Fruit fly (Drosophila melanogaster) whole organism, prepupa: ENCODE results near the gene Parg.

Experiments used
- Blimp-1 ChIP-seq: fragments of 200-800 bp; sonication (Bioruptor generic); optimal IDR thresholded peaks from 3 replicates; lab custom pipeline; 2017; ENCODE audit warnings: missing biosample characterization, missing genetic modification characterization, mild to moderate bottlenecking, moderate library complexity, missing genetic modification reagents
- CG10631 ChIP-seq: fragments of 200-800 bp; sonication (Bioruptor generic); optimal IDR thresholded peaks from 2 replicates; lab custom pipeline; 2016; ENCODE audit warnings: missing biosample characterization, missing genetic modification characterization
- CG11294 ChIP-seq: fragments of 200-800 bp; sonication (Bioruptor generic); IDR thresholded peaks from 2 replicates; pipeline ENCODE4 v1.3.6; 2022; ENCODE audit warnings: missing biosample characterization, missing genetic modification characterization
- CG11762 ChIP-seq: fragments of 200-800 bp; sonication (Bioruptor generic); optimal IDR thresholded peaks from 3 replicates; lab custom pipeline; 2016; ENCODE audit warnings: missing biosample characterization, missing genetic modification characterization; ENCODE audit not compliant: insufficient read depth
- CG15336 ChIP-seq: fragments of 200-800 bp; sonication (Bioruptor generic); IDR thresholded peaks from 2 replicates; pipeline ENCODE4 v1.3.6; 2022; ENCODE audit warnings: missing biosample characterization, missing genetic modification characterization
- CG1621 ChIP-seq: fragments of 200-800 bp; sonication (Bioruptor generic); optimal IDR thresholded peaks from 3 replicates; lab custom pipeline; 2018; ENCODE audit warnings: missing biosample characterization, mild to moderate bottlenecking, missing genetic modification characterization
- CG16779 ChIP-seq: fragments of 200-800 bp; sonication (Bioruptor generic); optimal IDR thresholded peaks from 3 replicates; lab custom pipeline; 2017; ENCODE audit warnings: missing biosample characterization, mild to moderate bottlenecking, missing genetic modification characterization
- CG3032 ChIP-seq: fragments of 200-800 bp; optimal IDR thresholded peaks from 2 replicates; lab custom pipeline; 2019; ENCODE audit warnings: missing biosample characterization, mild to moderate bottlenecking, missing genetic modification characterization, moderate library complexity
- CG31627 ChIP-seq: fragments of 200-800 bp; sonication (Bioruptor generic); optimal IDR thresholded peaks from 3 replicates; lab custom pipeline; 2016; ENCODE audit warnings: missing biosample characterization, missing genetic modification characterization
- CG32006 ChIP-seq: fragments of 200-800 bp; sonication (Bioruptor generic); optimal IDR thresholded peaks from 3 replicates; lab custom pipeline; 2017; ENCODE audit warnings: missing biosample characterization, mild to moderate bottlenecking, missing genetic modification characterization
- CG3919 ChIP-seq: fragments of 200-800 bp; sonication (Bioruptor generic); optimal IDR thresholded peaks from 3 replicates; lab custom pipeline; 2016; ENCODE audit warnings: missing biosample characterization, missing genetic modification characterization
- CG4318 ChIP-seq: fragments of 200-800 bp; sonication (Bioruptor generic); optimal IDR thresholded peaks from 3 replicates; lab custom pipeline; 2017; ENCODE audit warnings: missing biosample characterization, mild to moderate bottlenecking, missing genetic modification characterization
- CG6163 ChIP-seq: fragments of 200-800 bp; sonication (Bioruptor generic); IDR thresholded peaks from 3 replicates; pipeline ENCODE4 v1.3.6; 2022; ENCODE audit warnings: missing biosample characterization, missing genetic modification characterization
- CG6276 ChIP-seq: fragments of 200-800 bp; sonication (Bioruptor generic); optimal IDR thresholded peaks from 2 replicates; lab custom pipeline; 2017; ENCODE audit warnings: missing biosample characterization, mild to moderate bottlenecking, missing genetic modification characterization
- CG6808 ChIP-seq: fragments of 200-800 bp; sonication (Bioruptor generic); optimal IDR thresholded peaks from 3 replicates; lab custom pipeline; 2017; ENCODE audit warnings: missing biosample characterization, missing genetic modification characterization, mild to moderate bottlenecking, moderate library complexity, missing genetic modification reagents
- CG7368 ChIP-seq: fragments of 200-800 bp; sonication (Bioruptor generic); optimal IDR thresholded peaks from 3 replicates; lab custom pipeline; 2016; ENCODE audit warnings: missing biosample characterization, missing genetic modification characterization
- CG8119 ChIP-seq: fragments of 200-800 bp; sonication (Bioruptor generic); IDR thresholded peaks from 3 replicates; pipeline ENCODE4 v1.3.6; 2022; ENCODE audit warnings: missing biosample characterization, missing genetic modification characterization
- CG8632 ChIP-seq: fragments of 200-800 bp; sonication (Bioruptor generic); optimal IDR thresholded peaks from 3 replicates; lab custom pipeline; 2016; ENCODE audit warnings: missing biosample characterization, missing genetic modification characterization
- CG9139 ChIP-seq: fragments of 200-800 bp; sonication (Bioruptor generic); optimal IDR thresholded peaks from 3 replicates; lab custom pipeline; 2017; ENCODE audit warnings: missing biosample characterization, mild to moderate bottlenecking, missing genetic modification characterization
- Eip75B ChIP-seq: fragments of 200-800 bp; sonication (Bioruptor generic); optimal IDR thresholded peaks from 3 replicates; lab custom pipeline; 2016; ENCODE audit warnings: missing biosample characterization, missing genetic modification characterization
- Eip78C ChIP-seq: fragments of 200-800 bp; sonication (Bioruptor generic); peaks from one replicate; lab custom pipeline; 2016; ENCODE audit warnings: missing biosample characterization, missing genetic modification characterization
- Ets21C ChIP-seq: fragments of 200-800 bp; sonication (Bioruptor generic); optimal IDR thresholded peaks from 3 replicates; lab custom pipeline; 2016; ENCODE audit warnings: missing biosample characterization, missing genetic modification characterization
- Gug ChIP-seq: fragments of 200-800 bp; sonication (Bioruptor generic); IDR thresholded peaks from 2 replicates; pipeline ENCODE4 v1.3.6; 2022; ENCODE audit warnings: missing biosample characterization, missing genetic modification characterization
- Hr39 ChIP-seq: fragments of 200-800 bp; sonication (Bioruptor generic); optimal IDR thresholded peaks from 2 replicates; lab custom pipeline; 2016; ENCODE audit warnings: missing biosample characterization, missing genetic modification characterization
- Hr4 ChIP-seq: fragments of 200-800 bp; sonication (Bioruptor generic); optimal IDR thresholded peaks from 3 replicates; lab custom pipeline; 2016; ENCODE audit warnings: missing biosample characterization, missing genetic modification characterization
- Lpt ChIP-seq: fragments of 200-800 bp; sonication (Bioruptor generic); optimal IDR thresholded peaks from 3 replicates; lab custom pipeline; 2016; ENCODE audit warnings: missing biosample characterization, missing genetic modification characterization
- Met ChIP-seq: fragments of 200-800 bp; sonication (Bioruptor generic); optimal IDR thresholded peaks from 3 replicates; lab custom pipeline; 2016; ENCODE audit warnings: missing biosample characterization, missing genetic modification characterization
- Sox102F ChIP-seq: fragments of 200-800 bp; sonication (Bioruptor generic); optimal IDR thresholded peaks from 2 replicates; lab custom pipeline; 2016; ENCODE audit warnings: missing biosample characterization, mild to moderate bottlenecking, missing genetic modification characterization
- Sox14 ChIP-seq: fragments of 200-800 bp; sonication (Bioruptor generic); optimal IDR thresholded peaks from 3 replicates; lab custom pipeline; 2016; ENCODE audit warnings: missing biosample characterization, missing genetic modification characterization
- Sox15 ChIP-seq: fragments of 200-800 bp; sonication (Bioruptor generic); optimal IDR thresholded peaks from 3 replicates; lab custom pipeline; 2016; ENCODE audit warnings: missing biosample characterization, missing genetic modification characterization
- achi ChIP-seq: fragments of 200-800 bp; sonication (Bioruptor generic); optimal IDR thresholded peaks from 3 replicates; lab custom pipeline; 2016; ENCODE audit warnings: missing biosample characterization, missing genetic modification characterization
- cyc ChIP-seq: fragments of 200-800 bp; sonication (Bioruptor generic); optimal IDR thresholded peaks from 3 replicates; lab custom pipeline; 2016; ENCODE audit warnings: missing biosample characterization, missing genetic modification characterization
- dac ChIP-seq: fragments of 200-800 bp; sonication (Bioruptor generic); optimal IDR thresholded peaks from 2 replicates; lab custom pipeline; 2017; ENCODE audit warnings: missing biosample characterization, mild to moderate bottlenecking, missing genetic modification characterization
- dsx ChIP-seq: fragments of 200-800 bp; optimal IDR thresholded peaks from 3 replicates; lab custom pipeline; 2019; ENCODE audit warnings: missing biosample characterization, mild to moderate bottlenecking, missing genetic modification characterization, moderate library complexity; ENCODE audit not compliant: poor library complexity, severe bottlenecking
- eg ChIP-seq: fragments of 200-800 bp; sonication (Bioruptor generic); IDR thresholded peaks from 3 replicates; pipeline ENCODE4 v1.3.6; 2022; ENCODE audit warnings: missing biosample characterization, missing genetic modification characterization
- esn ChIP-seq: fragments of 200-800 bp; sonication (Bioruptor generic); optimal IDR thresholded peaks from 2 replicates; lab custom pipeline; 2016; ENCODE audit warnings: missing biosample characterization, mild to moderate bottlenecking, missing genetic modification characterization, moderate library complexity
- fd85E ChIP-seq: fragments of 200-800 bp; sonication (Bioruptor generic); optimal IDR thresholded peaks from 3 replicates; lab custom pipeline; 2016; ENCODE audit warnings: missing biosample characterization, missing genetic modification characterization
- net ChIP-seq: fragments of 200-800 bp; sonication (Bioruptor generic); optimal IDR thresholded peaks from 3 replicates; lab custom pipeline; 2016; ENCODE audit warnings: missing biosample characterization, missing genetic modification characterization
- pdm3 ChIP-seq: fragments of 200-800 bp; sonication (Bioruptor generic); optimal IDR thresholded peaks from 3 replicates; lab custom pipeline; 2016; ENCODE audit warnings: missing biosample characterization, missing genetic modification characterization
- salr ChIP-seq, 2 experiments: fragments of 200-800 bp; sonication (Bioruptor generic); optimal IDR thresholded peaks; 3 replicates each; lab custom pipeline; 2016 to 2018; ENCODE audit warnings: missing biosample characterization in 2 of 2, missing genetic modification characterization in 2 of 2, mild to moderate bottlenecking in 1 of 2
- spab ChIP-seq: fragments of 200-800 bp; sonication (Bioruptor generic); optimal IDR thresholded peaks from 2 replicates; lab custom pipeline; 2017; ENCODE audit warnings: missing biosample characterization, mild to moderate bottlenecking, missing genetic modification characterization, missing genetic modification reagents
- ss ChIP-seq, 2 experiments: fragments of 200-800 bp; sonication (Bioruptor generic); optimal IDR thresholded peaks; 2 replicates in 1 of 2; 3 replicates in 1 of 2; lab custom pipeline; 2017 to 2018; ENCODE audit warnings: mild to moderate bottlenecking in 2 of 2, missing biosample characterization in 2 of 2, missing genetic modification characterization in 2 of 2, moderate library complexity in 1 of 2
- svp ChIP-seq: fragments of 200-800 bp; sonication (Bioruptor generic); peaks from one replicate; lab custom pipeline; 2016; ENCODE audit warnings: missing biosample characterization, missing genetic modification characterization
- topi ChIP-seq: fragments of 200-800 bp; sonication (Bioruptor generic); optimal IDR thresholded peaks from 3 replicates; lab custom pipeline; 2016; ENCODE audit warnings: missing biosample characterization, missing genetic modification characterization
- vri ChIP-seq: fragments of 200-800 bp; sonication (Bioruptor generic); optimal IDR thresholded peaks from 3 replicates; lab custom pipeline; 2016; ENCODE audit warnings: missing biosample characterization, mild to moderate bottlenecking, missing genetic modification characterization

The Parg gene

DNA sequence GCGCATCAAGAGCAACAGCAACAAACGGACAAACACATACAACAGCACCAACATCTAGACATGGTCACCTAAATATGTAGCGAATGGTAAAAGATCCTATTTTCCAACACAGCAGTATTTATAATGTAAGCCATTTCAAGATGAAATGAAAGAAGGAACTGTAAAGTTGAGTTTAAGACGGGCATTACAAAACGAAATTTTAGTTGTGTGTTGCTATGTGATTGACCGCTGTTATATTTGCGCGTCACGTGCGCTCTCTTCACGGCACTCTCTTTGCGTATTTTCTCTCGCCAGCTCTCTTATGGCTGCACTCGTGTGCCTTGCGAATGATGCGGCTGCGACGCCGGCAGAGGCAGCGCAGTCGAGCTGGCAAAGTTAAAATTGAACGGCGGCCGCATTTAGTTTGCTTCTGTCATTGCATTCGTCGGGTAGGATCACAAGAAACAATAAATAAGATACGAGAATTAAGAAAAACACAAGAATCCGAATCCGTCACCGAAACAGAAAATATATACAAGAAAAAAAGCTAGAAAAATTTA lies 16.6 kb upstream of the Parg start (continued):
- TF ChIP-seq CG6163 (GFP tag; lab: Robert Waterston, UW) (peak; percentile 92), CG16779 (tag; lab: Kevin White, UChicago) (peak; percentile 50), esn (GFP tag; lab: Kevin White, UChicago) (peak; percentile 79), CG7368 (peak; percentile 80), CG11762 (GFP tag; lab: Kevin White, UChicago) (peak; percentile 68), vri (GFP tag; lab: Kevin White, UChicago) (peak; percentile 52), Lpt (GFP tag; lab: Kevin White, UChicago) (peak; percentile 70), CG15336 (GFP tag; lab: Robert Waterston, UW) (peak; percentile 91), cyc (GFP tag; lab: Kevin White, UChicago) (peak; percentile 72), CG4318 (GFP tag; lab: Kevin White, UChicago) (peak; percentile 69), dac (GFP tag; lab: Kevin White, UChicago) (peak; percentile 70), CG31627 (GFP tag; lab: Kevin White, UChicago) (peak; percentile 76), Hr4 (peak; percentile 85), CG9139 (peak; percentile 16), eg (peak; percentile 90), CG1621 (tag; lab: Kevin White, UChicago) (peak; percentile 81), Blimp-1 (GFP tag; lab: Kevin White, UChicago) (no peak), net (GFP tag; lab: Kevin White, UChicago) (peak; percentile 86)
- TF ChIP-seq, all 60 proteins: peak for 55

DNA sequence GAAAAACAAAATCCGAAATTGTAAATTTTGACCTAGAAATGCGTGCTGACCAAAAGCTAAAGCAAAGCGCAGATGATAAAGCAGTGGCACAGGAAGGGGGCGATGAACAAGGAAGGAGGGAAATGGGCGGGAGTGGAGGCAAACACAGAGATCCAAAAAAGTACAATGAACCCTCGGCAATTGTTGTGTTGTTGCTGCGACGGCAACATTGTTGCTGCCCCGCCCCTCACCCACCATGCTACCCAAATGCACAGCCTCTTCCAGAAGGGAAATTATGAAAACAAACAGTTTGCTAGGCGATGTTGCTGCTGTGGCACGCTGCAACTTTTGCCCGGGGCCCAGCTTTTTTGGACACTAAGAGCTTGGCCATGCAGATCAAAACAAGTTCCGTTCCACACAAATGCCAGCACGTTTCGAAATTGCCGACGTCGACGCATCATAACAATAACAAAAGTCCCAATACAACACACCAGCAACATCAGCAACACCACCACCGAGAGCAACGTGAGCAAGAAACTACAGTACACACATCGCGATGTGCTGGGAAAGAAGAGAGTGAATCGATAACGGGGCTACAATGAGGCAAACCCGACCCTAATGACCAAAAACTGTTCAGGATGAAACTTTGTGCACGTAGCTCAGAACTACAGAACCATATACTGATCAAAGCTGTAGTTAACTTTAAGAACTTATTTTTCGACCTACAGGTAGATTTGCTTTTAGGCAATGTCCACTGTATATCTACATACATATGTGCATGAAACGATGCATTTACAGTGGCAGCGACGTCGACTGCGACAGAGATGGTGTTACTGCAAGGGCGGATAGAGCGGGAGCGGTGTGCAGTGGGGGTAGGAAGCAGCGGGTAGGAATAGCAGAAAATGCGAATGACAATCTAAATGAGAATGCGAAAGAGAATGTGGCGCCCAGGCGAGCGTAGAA lies 15.4 kb upstream of the Parg start:
- TF ChIP-seq CG6808 (GFP tag; lab: Kevin White, UChicago): peak; percentile 90
- peak; percentile 91 for TF ChIP-seq Gug
- TF ChIP-seq ss (GFP tag; optimal IDR thresholded peaks at IDR 0.05; lab: Kevin White, UChicago): peak; percentile 92 to 94
- TF ChIP-seq Sox15 (GFP tag; lab: Kevin White, UChicago): peak; percentile 79
- peak; percentile 62 to 84 for TF ChIP-seq salr (GFP tag; optimal IDR thresholded peaks at IDR 0.05; lab: Kevin White, UChicago)
- peak; percentile 90 for TF ChIP-seq CG8119 (GFP tag; lab: Robert Waterston, UW)
- TF ChIP-seq CG1621 (tag; lab: Kevin White, UChicago): peak; percentile 90
- TF ChIP-seq Sox102F (GFP tag; lab: Kevin White, UChicago): peak; percentile 88
- peak; percentile 89 for TF ChIP-seq CG32006 (GFP tag; lab: Kevin White, UChicago)
- peak; percentile 81 for TF ChIP-seq dac (GFP tag; lab: Kevin White, UChicago)
- peak; percentile 79 for TF ChIP-seq Ets21C (GFP tag; lab: Kevin White, UChicago)
- TF ChIP-seq eg: peak; percentile 91
- peak; percentile 75 for TF ChIP-seq CG11294
- TF ChIP-seq Eip78C (GFP tag; lab: Kevin White, UChicago): peak; percentile 97
- peak; percentile 78 for TF ChIP-seq vri (GFP tag; lab: Kevin White, UChicago)
- peak; percentile 88 for TF ChIP-seq CG15336 (GFP tag; lab: Robert Waterston, UW)
- TF ChIP-seq CG4318 (GFP tag; lab: Kevin White, UChicago): peak; percentile 74
- TF ChIP-seq svp: peak; percentile 97
- TF ChIP-seq Met (GFP tag; lab: Kevin White, UChicago): peak; percentile 92
- peak; percentile 82 for TF ChIP-seq CG9139
- TF ChIP-seq Blimp-1 (GFP tag; lab: Kevin White, UChicago): peak; percentile 70
- peak; percentile 91 for TF ChIP-seq CG10631 (GFP tag; lab: Kevin White, UChicago)
- peak; percentile 98 for TF ChIP-seq dsx (GFP tag; lab: Kevin White, UChicago)
- peak; percentile 86 for TF ChIP-seq Lpt (GFP tag; lab: Kevin White, UChicago)
- TF ChIP-seq Eip75B: peak; percentile 93
- peak; percentile 85 for TF ChIP-seq CG8632 (GFP tag; lab: Kevin White, UChicago)
- TF ChIP-seq CG3919 (GFP tag; lab: Kevin White, UChicago): peak; percentile 88
- peak; percentile 88 for TF ChIP-seq Hr39
- TF ChIP-seq topi (GFP tag; lab: Kevin White, UChicago): peak; percentile 88
- peak; percentile 81 for TF ChIP-seq CG6276
- TF ChIP-seq pdm3: peak; percentile 92
- TF ChIP-seq fd85E (GFP tag; lab: Kevin White, UChicago): peak; percentile 43
- TF ChIP-seq spab (GFP tag; lab: Kevin White, UChicago): peak; percentile 85
- TF ChIP-seq CG6163 (GFP tag; lab: Robert Waterston, UW): peak; percentile 84; the same call in 2 of the 3 replicates
- TF ChIP-seq Sox14: peak; percentile 93
- peak; percentile 90 for TF ChIP-seq achi (GFP tag; lab: Kevin White, UChicago)
- peak; percentile 89 for TF ChIP-seq CG3032 (tag; lab: Kevin White, UChicago)
- peak; percentile 90 for TF ChIP-seq CG31627 (GFP tag; lab: Kevin White, UChicago)
